Fruit fly (Drosophila melanogaster) whole organism, prepupa: ENCODE results near the gene TotX.

Source experiments
- CG10631 ChIP-seq: fragments of 200-800 bp; sonication (Bioruptor generic); optimal IDR thresholded peaks from 2 replicates; lab custom pipeline; 2016; ENCODE audit warnings: missing biosample characterization, missing genetic modification characterization
- CG10669 ChIP-seq: fragments of 200-800 bp; sonication (Bioruptor generic); optimal IDR thresholded peaks from 3 replicates; lab custom pipeline; 2018; ENCODE audit warnings: missing biosample characterization, mild to moderate bottlenecking, missing genetic modification characterization, moderate library complexity
- CG11902 ChIP-seq: fragments of 200-800 bp; sonication (Bioruptor generic); optimal IDR thresholded peaks from 3 replicates; lab custom pipeline; 2016; ENCODE audit warnings: missing biosample characterization, missing genetic modification characterization
- CG15336 ChIP-seq: fragments of 200-800 bp; sonication (Bioruptor generic); IDR thresholded peaks from 2 replicates; pipeline ENCODE4 v1.3.6; 2022; ENCODE audit warnings: missing biosample characterization, missing genetic modification characterization
- CG1621 ChIP-seq: fragments of 200-800 bp; sonication (Bioruptor generic); optimal IDR thresholded peaks from 3 replicates; lab custom pipeline; 2018; ENCODE audit warnings: missing biosample characterization, mild to moderate bottlenecking, missing genetic modification characterization
- CG32006 ChIP-seq: fragments of 200-800 bp; sonication (Bioruptor generic); optimal IDR thresholded peaks from 3 replicates; lab custom pipeline; 2017; ENCODE audit warnings: missing biosample characterization, mild to moderate bottlenecking, missing genetic modification characterization
- CG34406 ChIP-seq: fragments of 200-800 bp; sonication (Bioruptor generic); optimal IDR thresholded peaks from 3 replicates; lab custom pipeline; 2016; ENCODE audit warnings: missing biosample characterization, missing genetic modification characterization
- CG6163 ChIP-seq: fragments of 200-800 bp; sonication (Bioruptor generic); IDR thresholded peaks from 3 replicates; pipeline ENCODE4 v1.3.6; 2022; ENCODE audit warnings: missing biosample characterization, missing genetic modification characterization
- CG6276 ChIP-seq: fragments of 200-800 bp; sonication (Bioruptor generic); optimal IDR thresholded peaks from 2 replicates; lab custom pipeline; 2017; ENCODE audit warnings: missing biosample characterization, mild to moderate bottlenecking, missing genetic modification characterization
- CG6792 ChIP-seq: fragments of 200-800 bp; sonication (Bioruptor generic); optimal IDR thresholded peaks from 3 replicates; lab custom pipeline; 2016; ENCODE audit warnings: missing biosample characterization, missing genetic modification characterization
- CG6808 ChIP-seq: fragments of 200-800 bp; sonication (Bioruptor generic); optimal IDR thresholded peaks from 3 replicates; lab custom pipeline; 2017; ENCODE audit warnings: missing biosample characterization, missing genetic modification characterization, mild to moderate bottlenecking, moderate library complexity, missing genetic modification reagents
- CG6854 ChIP-seq: fragments of 200-800 bp; sonication (Bioruptor generic); optimal IDR thresholded peaks from 2 replicates; lab custom pipeline; 2017; ENCODE audit warnings: missing biosample characterization, mild to moderate bottlenecking, missing genetic modification characterization
- CG8119 ChIP-seq: fragments of 200-800 bp; sonication (Bioruptor generic); IDR thresholded peaks from 3 replicates; pipeline ENCODE4 v1.3.6; 2022; ENCODE audit warnings: missing biosample characterization, missing genetic modification characterization
- CG8632 ChIP-seq: fragments of 200-800 bp; sonication (Bioruptor generic); optimal IDR thresholded peaks from 3 replicates; lab custom pipeline; 2016; ENCODE audit warnings: missing biosample characterization, missing genetic modification characterization
- Eip75B ChIP-seq: fragments of 200-800 bp; sonication (Bioruptor generic); optimal IDR thresholded peaks from 3 replicates; lab custom pipeline; 2016; ENCODE audit warnings: missing biosample characterization, missing genetic modification characterization
- Eip78C ChIP-seq: fragments of 200-800 bp; sonication (Bioruptor generic); peaks from one replicate; lab custom pipeline; 2016; ENCODE audit warnings: missing biosample characterization, missing genetic modification characterization
- Eip93F ChIP-seq: fragments of 200-800 bp; sonication (Bioruptor generic); optimal IDR thresholded peaks from 2 replicates; lab custom pipeline; 2016; ENCODE audit warnings: missing biosample characterization, mild to moderate bottlenecking, missing genetic modification characterization
- Ets96B ChIP-seq: fragments of 200-800 bp; optimal IDR thresholded peaks from 2 replicates; lab custom pipeline; 2019; ENCODE audit warnings: missing biosample characterization, mild to moderate bottlenecking, missing genetic modification characterization, moderate library complexity
- Gug ChIP-seq: fragments of 200-800 bp; sonication (Bioruptor generic); IDR thresholded peaks from 2 replicates; pipeline ENCODE4 v1.3.6; 2022; ENCODE audit warnings: missing biosample characterization, missing genetic modification characterization
- Hr39 ChIP-seq: fragments of 200-800 bp; sonication (Bioruptor generic); optimal IDR thresholded peaks from 2 replicates; lab custom pipeline; 2016; ENCODE audit warnings: missing biosample characterization, missing genetic modification characterization
- Hr4 ChIP-seq: fragments of 200-800 bp; sonication (Bioruptor generic); optimal IDR thresholded peaks from 3 replicates; lab custom pipeline; 2016; ENCODE audit warnings: missing biosample characterization, missing genetic modification characterization
- Lpt ChIP-seq: fragments of 200-800 bp; sonication (Bioruptor generic); optimal IDR thresholded peaks from 3 replicates; lab custom pipeline; 2016; ENCODE audit warnings: missing biosample characterization, missing genetic modification characterization
- Smox ChIP-seq: fragments of 200-800 bp; sonication (Bioruptor generic); optimal IDR thresholded peaks from 3 replicates; lab custom pipeline; 2016; ENCODE audit warnings: missing biosample characterization, missing genetic modification characterization
- Sox102F ChIP-seq: fragments of 200-800 bp; sonication (Bioruptor generic); optimal IDR thresholded peaks from 2 replicates; lab custom pipeline; 2016; ENCODE audit warnings: missing biosample characterization, mild to moderate bottlenecking, missing genetic modification characterization
- dsx ChIP-seq: fragments of 200-800 bp; optimal IDR thresholded peaks from 3 replicates; lab custom pipeline; 2019; ENCODE audit warnings: missing biosample characterization, mild to moderate bottlenecking, missing genetic modification characterization, moderate library complexity; ENCODE audit not compliant: poor library complexity, severe bottlenecking
- eg ChIP-seq: fragments of 200-800 bp; sonication (Bioruptor generic); IDR thresholded peaks from 3 replicates; pipeline ENCODE4 v1.3.6; 2022; ENCODE audit warnings: missing biosample characterization, missing genetic modification characterization
- fd59A ChIP-seq: fragments of 200-800 bp; sonication (Bioruptor generic); optimal IDR thresholded peaks from 2 replicates; lab custom pipeline; 2017; ENCODE audit warnings: missing biosample characterization, mild to moderate bottlenecking, missing genetic modification characterization, missing genetic modification reagents
- fkh ChIP-seq: fragments of 200-800 bp; sonication (Bioruptor generic); optimal IDR thresholded peaks from 3 replicates; lab custom pipeline; 2017; ENCODE audit warnings: missing biosample characterization, mild to moderate bottlenecking, missing genetic modification characterization, moderate library complexity
- lz ChIP-seq: fragments of 200-800 bp; sonication (Bioruptor generic); optimal IDR thresholded peaks from 3 replicates; lab custom pipeline; 2016; ENCODE audit warnings: missing biosample characterization, missing genetic modification characterization
- net ChIP-seq: fragments of 200-800 bp; sonication (Bioruptor generic); optimal IDR thresholded peaks from 3 replicates; lab custom pipeline; 2016; ENCODE audit warnings: missing biosample characterization, missing genetic modification characterization
- ss ChIP-seq, 2 experiments: fragments of 200-800 bp; sonication (Bioruptor generic); optimal IDR thresholded peaks; 2 replicates in 1 of 2; 3 replicates in 1 of 2; lab custom pipeline; 2017 to 2018; ENCODE audit warnings: mild to moderate bottlenecking in 2 of 2, missing biosample characterization in 2 of 2, missing genetic modification characterization in 2 of 2, moderate library complexity in 1 of 2
- svp ChIP-seq: fragments of 200-800 bp; sonication (Bioruptor generic); peaks from one replicate; lab custom pipeline; 2016; ENCODE audit warnings: missing biosample characterization, missing genetic modification characterization
- topi ChIP-seq: fragments of 200-800 bp; sonication (Bioruptor generic); optimal IDR thresholded peaks from 3 replicates; lab custom pipeline; 2016; ENCODE audit warnings: missing biosample characterization, missing genetic modification characterization
- vri ChIP-seq: fragments of 200-800 bp; sonication (Bioruptor generic); optimal IDR thresholded peaks from 3 replicates; lab custom pipeline; 2016; ENCODE audit warnings: missing biosample characterization, mild to moderate bottlenecking, missing genetic modification characterization

TotX gene

dm6 chr3R:20949749-20950676, 44.7 kb upstream of the TotX start (continued):
- TF ChIP-seq Eip93F: no peak
- peak; percentile 22 for TF ChIP-seq CG6276 (GFP tag; lab: Kevin White, UChicago)
- peak; percentile 33 for TF ChIP-seq CG8632 (GFP tag; lab: Kevin White, UChicago)
- no peak for TF ChIP-seq Hr39 (GFP tag; lab: Kevin White, UChicago)
- TF ChIP-seq CG32006 (GFP tag; lab: Kevin White, UChicago): peak; percentile 32
- TF ChIP-seq CG6808 (GFP tag; lab: Kevin White, UChicago): no peak
- TF ChIP-seq CG6163 (GFP tag; lab: Robert Waterston, UW): no peak
- peak; percentile 67 for TF ChIP-seq svp (GFP tag; lab: Kevin White, UChicago)
- TF ChIP-seq ss (GFP tag; optimal IDR thresholded peaks at IDR 0.05; lab: Kevin White, UChicago): no peak
- TF ChIP-seq CG34406 (GFP tag; lab: Kevin White, UChicago): peak; percentile 11
- TF ChIP-seq fd59A: no peak
- no peak for TF ChIP-seq CG11902 (GFP tag; lab: Kevin White, UChicago)

dm6 chr3R:20949175-20949748, 43.9 kb upstream of the TotX start:
- TF ChIP-seq CG6792 (GFP tag; lab: Kevin White, UChicago): no peak
- TF ChIP-seq CG1621: no peak
- no peak for TF ChIP-seq net (GFP tag; lab: Kevin White, UChicago)
- 0 out of 3 replicates have a peak, but pooled peaks have one; percentile 11 for TF ChIP-seq CG6163 (GFP tag; lab: Robert Waterston, UW)
- TF ChIP-seq eg (GFP tag; lab: Robert Waterston, UW): peak; percentile 46; the same call in 2 of the 3 replicates
- TF ChIP-seq CG6276 (GFP tag; lab: Kevin White, UChicago): peak; percentile 28
- TF ChIP-seq CG10631 (GFP tag; lab: Kevin White, UChicago): no peak
- no peak for TF ChIP-seq topi

- TF ChIP-seq CG6792 (GFP tag; lab: Kevin White, UChicago): no peak
- no peak for TF ChIP-seq CG6163 (GFP tag; lab: Robert Waterston, UW)
- no peak for TF ChIP-seq lz (GFP tag; lab: Kevin White, UChicago)
- no peak for TF ChIP-seq Hr4 (GFP tag; lab: Kevin White, UChicago)
- peak; percentile 14 for TF ChIP-seq CG6854
- 0 out of 3 replicates have a peak, but pooled peaks have one; percentile 20 for TF ChIP-seq CG8119
- TF ChIP-seq Gug (GFP tag; lab: Robert Waterston, UW): no peak
- TF ChIP-seq svp (GFP tag; lab: Kevin White, UChicago): peak; percentile 85
- TF ChIP-seq dsx: no peak
- no peak for TF ChIP-seq Sox102F (GFP tag; lab: Kevin White, UChicago)
- TF ChIP-seq CG8632 (GFP tag; lab: Kevin White, UChicago): no peak
- peak; percentile 73 for TF ChIP-seq fkh (GFP tag; lab: Kevin White, UChicago)
- TF ChIP-seq Eip78C (GFP tag; lab: Kevin White, UChicago): peak; percentile 78
- TF ChIP-seq Smox: no peak
- TF ChIP-seq vri: peak; percentile 37
- TF ChIP-seq Ets96B: no peak
- TF ChIP-seq CG10669 (GFP tag; lab: Kevin White, UChicago): no peak
- TF ChIP-seq Eip75B (GFP tag; lab: Kevin White, UChicago): peak; percentile 14
- peak; percentile 16 for TF ChIP-seq CG6808 (GFP tag; lab: Kevin White, UChicago)
- TF ChIP-seq Hr39 (GFP tag; lab: Kevin White, UChicago): no peak
- no peak for TF ChIP-seq topi
- no peak for TF ChIP-seq CG15336
- TF ChIP-seq ss (GFP tag; optimal IDR thresholded peaks at IDR 0.05; lab: Kevin White, UChicago): peak in 1 of 2 experiments; percentile 21
- TF ChIP-seq Lpt (GFP tag; lab: Kevin White, UChicago): no peak
These were observed 43.3 kb upstream of the TotX start, which contains the start of gene Atpalpha for dm6 chr3R:20948448-20949174. TSS of gene Atpalpha (plus strand) at chr3R:20948714.
